Fruit fly (Drosophila melanogaster) whole organism, embryonic: ENCODE results near the gene E23.

ENCODE experiments used
- Atf6 ChIP-seq: fragments of 200-800 bp; sonication (Bioruptor generic); IDR thresholded peaks from 2 replicates; pipeline ENCODE4 v1.3.6; 2022; ENCODE audit warnings: missing biosample characterization, missing genetic modification characterization
- Awh ChIP-seq: fragments of 200-800 bp; sonication (Bioruptor generic); IDR thresholded peaks from 2 replicates; pipeline ENCODE4, ENCODE4 v1.3.6; 2022; ENCODE audit warnings: missing biosample characterization, missing genetic modification characterization
- CG10979 ChIP-seq: fragments of 200-800 bp; sonication (Bioruptor generic); optimal IDR thresholded peaks from 2 replicates; lab custom pipeline; 2018; ENCODE audit warnings: missing biosample characterization, mild to moderate bottlenecking, missing genetic modification characterization, moderate library complexity
- CG11504 ChIP-seq: fragments of 200-800 bp; sonication (Bioruptor generic); optimal IDR thresholded peaks from 3 replicates; lab custom pipeline; 2019; ENCODE audit warnings: missing biosample characterization, mild to moderate bottlenecking, missing genetic modification characterization, moderate library complexity
- CG12155 ChIP-seq: fragments of 200-800 bp; sonication (Bioruptor generic); optimal IDR thresholded peaks from 3 replicates; lab custom pipeline; 2016; ENCODE audit warnings: missing biosample characterization, missing genetic modification characterization
- CG12299 ChIP-seq: fragments of 200-800 bp; sonication (Bioruptor generic); optimal IDR thresholded peaks from 2 replicates; lab custom pipeline; 2018; ENCODE audit warnings: missing biosample characterization, mild to moderate bottlenecking, missing genetic modification characterization
- CG15269 ChIP-seq: fragments of 200-800 bp; sonication (Bioruptor generic); optimal IDR thresholded peaks from 2 replicates; lab custom pipeline; 2018; ENCODE audit warnings: missing biosample characterization, mild to moderate bottlenecking, missing genetic modification characterization, moderate library complexity
- CG15696 ChIP-seq: fragments of 200-800 bp; sonication (Bioruptor generic); optimal IDR thresholded peaks from 2 replicates; lab custom pipeline; 2019; ENCODE audit warnings: missing biosample characterization, mild to moderate bottlenecking, missing genetic modification characterization, moderate library complexity
- CG16779 ChIP-seq: fragments of 200-800 bp; sonication (Bioruptor generic); IDR thresholded peaks from 2 replicates; pipeline ENCODE4 v1.3.6; 2022; ENCODE audit warnings: missing biosample characterization, missing genetic modification characterization
- CG16813 ChIP-seq: fragments of 200-800 bp; sonication (Bioruptor generic); IDR thresholded peaks from 3 replicates; pipeline ENCODE4 v1.3.6; 2022; ENCODE audit warnings: missing biosample characterization, missing genetic modification characterization; ENCODE audit not compliant: partially characterized antibody
- CG17359 ChIP-seq: fragments of 200-800 bp; sonication (Bioruptor generic); optimal IDR thresholded peaks from 3 replicates; lab custom pipeline; 2018; ENCODE audit warnings: missing biosample characterization, mild to moderate bottlenecking, missing genetic modification characterization, moderate library complexity
- CG1832 ChIP-seq: fragments of 200-800 bp; sonication (Bioruptor generic); optimal IDR thresholded peaks from 2 replicates; lab custom pipeline; 2017; ENCODE audit warnings: missing biosample characterization, mild to moderate bottlenecking, missing genetic modification characterization, inconsistent platforms
- CG2199 ChIP-seq: fragments of 200-800 bp; sonication (Bioruptor generic); IDR thresholded peaks from 3 replicates; pipeline ENCODE4 v1.3.6; 2022; ENCODE audit warnings: missing biosample characterization, missing genetic modification characterization
- CG2202 ChIP-seq: fragments of 200-800 bp; sonication (Bioruptor generic); optimal IDR thresholded peaks from 2 replicates; lab custom pipeline; 2018; ENCODE audit warnings: missing biosample characterization, mild to moderate bottlenecking, missing genetic modification characterization
- CG2712 ChIP-seq: fragments of 200-800 bp; optimal IDR thresholded peaks from 3 replicates; lab custom pipeline; 2019; ENCODE audit warnings: missing biosample characterization, mild to moderate bottlenecking, missing genetic modification characterization, moderate library complexity
- CG30431 ChIP-seq: fragments of 200-800 bp; sonication (Bioruptor generic); optimal IDR thresholded peaks from 2 replicates; lab custom pipeline; 2017; ENCODE audit warnings: missing biosample characterization, missing genetic modification characterization
- CG3065 ChIP-seq: fragments of 200-800 bp; sonication (Bioruptor generic); optimal IDR thresholded peaks from 2 replicates; lab custom pipeline; 2016; ENCODE audit warnings: missing biosample characterization, missing genetic modification characterization
- CG4820 ChIP-seq: fragments of 200-800 bp; sonication (Bioruptor generic); optimal IDR thresholded peaks from 3 replicates; lab custom pipeline; 2016; ENCODE audit warnings: missing biosample characterization, missing genetic modification characterization
- CG4854 ChIP-seq: fragments of 200-800 bp; sonication (Bioruptor generic); optimal IDR thresholded peaks from 2 replicates; lab custom pipeline; 2016; ENCODE audit warnings: missing biosample characterization, missing genetic modification characterization, inconsistent platforms
- CG7556 ChIP-seq: fragments of 200-800 bp; sonication (Bioruptor generic); optimal IDR thresholded peaks from 2 replicates; lab custom pipeline; 2017; ENCODE audit warnings: missing biosample characterization, mild to moderate bottlenecking, missing genetic modification characterization
- CG7839 ChIP-seq: fragments of 200-800 bp; sonication (Bioruptor generic); optimal IDR thresholded peaks from 3 replicates; lab custom pipeline; 2018; ENCODE audit warnings: missing biosample characterization, mild to moderate bottlenecking, missing genetic modification characterization, moderate library complexity
- CG9437 ChIP-seq: fragments of 200-800 bp; sonication (Bioruptor generic); optimal IDR thresholded peaks from 2 replicates; lab custom pipeline; 2018; ENCODE audit warnings: missing biosample characterization, mild to moderate bottlenecking, missing genetic modification characterization
- CTCF ChIP-seq: fragments of 200-800 bp; sonication (Bioruptor generic); optimal IDR thresholded peaks from 2 replicates; lab custom pipeline; 2017; ENCODE audit warnings: missing biosample characterization, mild to moderate bottlenecking, missing genetic modification characterization, moderate library complexity
- E2f2 ChIP-seq: fragments of 200-800 bp; sonication (Bioruptor generic); IDR thresholded peaks from 2 replicates; pipeline ENCODE4 v1.3.6; 2022; ENCODE audit warnings: missing biosample characterization, missing genetic modification characterization
- Elba2 ChIP-seq: fragments of 200-800 bp; sonication (Bioruptor generic); optimal IDR thresholded peaks from 3 replicates; lab custom pipeline; 2016; ENCODE audit warnings: missing biosample characterization, missing genetic modification characterization
- Fer2 ChIP-seq: fragments of 200-800 bp; sonication (Bioruptor generic); optimal IDR thresholded peaks from 2 replicates; lab custom pipeline; 2018; ENCODE audit warnings: missing biosample characterization, mild to moderate bottlenecking, missing genetic modification characterization, moderate library complexity
- HLH3B ChIP-seq: fragments of 200-800 bp; sonication (Bioruptor generic); IDR thresholded peaks from 2 replicates; pipeline ENCODE4 v1.3.6; 2022; ENCODE audit warnings: missing biosample characterization, missing genetic modification characterization
- NC2α ChIP-seq: fragments of 200-800 bp; sonication (Bioruptor generic); optimal IDR thresholded peaks from 2 replicates; lab custom pipeline; 2016; ENCODE audit warnings: missing biosample characterization, missing genetic modification characterization
- Nf-YB ChIP-seq: fragments of 200-800 bp; sonication (Bioruptor generic); optimal IDR thresholded peaks from 3 replicates; lab custom pipeline; 2019; ENCODE audit warnings: missing biosample characterization, mild to moderate bottlenecking, missing genetic modification characterization, moderate library complexity
- Oli ChIP-seq: fragments of 200-800 bp; sonication (Bioruptor generic); optimal IDR thresholded peaks from 2 replicates; lab custom pipeline; 2018; ENCODE audit warnings: missing biosample characterization, mild to moderate bottlenecking, missing genetic modification characterization, moderate library complexity
- Poxn ChIP-seq: fragments of 200-800 bp; sonication (Bioruptor generic); IDR thresholded peaks from 2 replicates; pipeline ENCODE4 v1.3.6; 2022; ENCODE audit warnings: missing biosample characterization, missing genetic modification characterization
- Stat92E ChIP-seq, 3 experiments: fragments of >200 bp in 2 of 3; fragments of 200-800 bp in 1 of 3; sonication (Bioruptor generic) in 1 of 3; optimal IDR thresholded peaks; 2 replicates each; lab custom pipeline; 2017 to 2019; ENCODE audit warnings: missing biosample characterization in 3 of 3, missing genetic modification characterization in 3 of 3, mild to moderate bottlenecking in 1 of 3, moderate library complexity in 1 of 3
- Usf ChIP-seq: fragments of 200-800 bp; sonication (Bioruptor generic); optimal IDR thresholded peaks from 2 replicates; lab custom pipeline; 2017; ENCODE audit warnings: missing genotype, missing biosample characterization, missing genetic modification characterization
- bowl ChIP-seq: fragments of 200-800 bp; sonication (Bioruptor generic); IDR thresholded peaks from 2 replicates; pipeline ENCODE4 v1.3.6; 2022; ENCODE audit warnings: missing biosample characterization, missing genetic modification characterization
- btn ChIP-seq: fragments of 200-800 bp; sonication (Bioruptor generic); optimal IDR thresholded peaks from 2 replicates; lab custom pipeline; 2016; ENCODE audit warnings: missing biosample characterization, missing genetic modification characterization
- chn ChIP-seq: fragments of 200-800 bp; sonication (Bioruptor generic); optimal IDR thresholded peaks from 2 replicates; lab custom pipeline; 2016; ENCODE audit warnings: missing biosample characterization, missing genetic modification characterization
- dan ChIP-seq: fragments of 200-800 bp; sonication (Bioruptor generic); IDR thresholded peaks from 2 replicates; pipeline ENCODE4 v1.3.6; 2022; ENCODE audit warnings: missing biosample characterization, missing genetic modification characterization
- dpn ChIP-seq, 2 experiments: fragments of 200-800 bp; sonication (Bioruptor generic); optimal IDR thresholded peaks; 3 replicates each; lab custom pipeline; 2016; ENCODE audit warnings: missing biosample characterization in 2 of 2, missing genetic modification characterization in 2 of 2
- dysf ChIP-seq: fragments of 200-800 bp; sonication (Bioruptor generic); IDR thresholded peaks from 3 replicates; pipeline ENCODE4 v1.3.6; 2022; ENCODE audit warnings: missing biosample characterization, missing genetic modification characterization
- en ChIP-seq: fragments of 200-800 bp; sonication (Bioruptor generic); optimal IDR thresholded peaks from 2 replicates; lab custom pipeline; 2016; ENCODE audit warnings: missing biosample characterization, missing genetic modification characterization
- grau ChIP-seq: fragments of 200-800 bp; optimal IDR thresholded peaks from 3 replicates; lab custom pipeline; 2019; ENCODE audit warnings: missing biosample characterization, mild to moderate bottlenecking, missing genetic modification characterization, moderate library complexity
- insv ChIP-seq, 2 experiments: fragments of 200-800 bp; sonication (Bioruptor generic); optimal IDR thresholded peaks; 3 replicates each; lab custom pipeline; 2016 to 2018; ENCODE audit warnings: missing biosample characterization in 2 of 2, missing genetic modification characterization in 2 of 2
- kah ChIP-seq: fragments of 200-800 bp; sonication (Bioruptor generic); optimal IDR thresholded peaks from 2 replicates; lab custom pipeline; 2018; ENCODE audit warnings: missing biosample characterization, mild to moderate bottlenecking, missing genetic modification characterization
- kay ChIP-seq: fragments of 200-800 bp; sonication (Bioruptor generic); optimal IDR thresholded peaks from 2 replicates; lab custom pipeline; 2016; ENCODE audit warnings: missing biosample characterization, missing genetic modification characterization
- lov ChIP-seq, 2 experiments: fragments of 200-800 bp in 1 of 2; fragments of >200 bp in 1 of 2; sonication (Bioruptor generic) in 1 of 2; IDR thresholded peaks in 1 of 2; optimal IDR thresholded peaks in 1 of 2; 2 replicates in 1 of 2; 3 replicates in 1 of 2; pipeline versions ENCODE4 v1.3.6 to Lab custom; 2017 to 2022; ENCODE audit warnings: missing biosample characterization in 1 of 2, missing genetic modification characterization in 1 of 2
- mld ChIP-seq: fragments of 200-800 bp; sonication (Bioruptor generic); IDR thresholded peaks from 3 replicates; pipeline ENCODE4 v1.3.6; 2022; ENCODE audit warnings: missing biosample characterization, missing genetic modification characterization; ENCODE audit not compliant: partially characterized antibody
- onecut ChIP-seq: fragments of 200-800 bp; sonication (Bioruptor generic); IDR thresholded peaks from 2 replicates; pipeline ENCODE4 v1.3.6; 2022; ENCODE audit warnings: missing biosample characterization, missing genetic modification characterization
- pho ChIP-seq: fragments of 200-800 bp; sonication (Bioruptor generic); optimal IDR thresholded peaks from 2 replicates; lab custom pipeline; 2016; ENCODE audit warnings: missing biosample characterization, missing genetic modification characterization
- row ChIP-seq: fragments of 200-800 bp; sonication (Bioruptor generic); IDR thresholded peaks from 3 replicates; pipeline ENCODE4 v1.3.6; 2022; ENCODE audit warnings: missing biosample characterization, missing genetic modification characterization
- run ChIP-seq: fragments of 200-800 bp; sonication (Bioruptor generic); optimal IDR thresholded peaks from 3 replicates; lab custom pipeline; 2018; ENCODE audit warnings: missing biosample characterization, mild to moderate bottlenecking, missing genetic modification characterization
- sqz ChIP-seq: fragments of 200-800 bp; sonication (Bioruptor generic); optimal IDR thresholded peaks from 3 replicates; lab custom pipeline; 2018; ENCODE audit warnings: missing biosample characterization, mild to moderate bottlenecking, missing genetic modification characterization

E23 gene

dm6 chr2L:3372483-3372929, 17.9 kb upstream of the E23 start:
- no peak for TF ChIP-seq CG12299 (tag; lab: Kevin White, UChicago)
- TF ChIP-seq CG2202 (tag; lab: Kevin White, UChicago) = no peak
- TF ChIP-seq HLH3B (GFP tag; lab: Robert Waterston, UW) = no peak
- TF ChIP-seq Usf (GFP tag; lab: Kevin White, UChicago) = no peak
- peak; percentile 5 for TF ChIP-seq btn
- TF ChIP-seq CG15696 (tag; lab: Kevin White, UChicago) = no peak
- no peak for TF ChIP-seq sqz (GFP tag; lab: Kevin White, UChicago)
- no peak for TF ChIP-seq Awh (GFP tag; lab: Robert Waterston, UW)
- no peak for TF ChIP-seq CG1832 (GFP tag; lab: Kevin White, UChicago)
- TF ChIP-seq kay = no peak
- TF ChIP-seq CG4820 (GFP tag; lab: Kevin White, UChicago) = no peak
- no peak for TF ChIP-seq dpn (GFP tag; optimal IDR thresholded peaks at IDR 0.05; lab: Kevin White, UChicago)
- no peak for TF ChIP-seq chn (GFP tag; lab: Kevin White, UChicago)
- peak; percentile 40; the same call in 2 of the 3 replicates for TF ChIP-seq row (GFP tag; lab: Robert Waterston, UW)
- no peak for TF ChIP-seq CG30431 (GFP tag; lab: Kevin White, UChicago)
- peak; percentile 65 for TF ChIP-seq CG3065
- TF ChIP-seq onecut = no peak
- TF ChIP-seq CG7839 (tag; lab: Kevin White, UChicago) = peak; percentile 27
- TF ChIP-seq CG11504 (tag; lab: Kevin White, UChicago) = peak; percentile 37
- TF ChIP-seq CG12155 (GFP tag; lab: Kevin White, UChicago) = no peak
- no peak for TF ChIP-seq kah
- peak; percentile 29 for TF ChIP-seq CTCF (GFP tag; lab: Kevin White, UChicago)
- TF ChIP-seq run (tag; lab: Kevin White, UChicago) = no peak
- no peak for TF ChIP-seq Poxn (GFP tag; lab: Robert Waterston, UW)
- peak; percentile 47 for TF ChIP-seq CG16813 (GFP tag; lab: Robert Waterston, UW)
- TF ChIP-seq Elba2 (GFP tag; lab: Kevin White, UChicago) = peak; percentile 62
- TF ChIP-seq Nf-YB = no peak
- no peak for TF ChIP-seq CG16779
- no peak for TF ChIP-seq Stat92E (GFP tag; optimal IDR thresholded peaks at IDR 0.05; lab: Kevin White, UChicago)
- TF ChIP-seq CG4854 (GFP tag; lab: Kevin White, UChicago) = no peak
- no peak for TF ChIP-seq NC2α
- no peak for TF ChIP-seq dan
- peak; percentile 65 to 94 for TF ChIP-seq insv (GFP tag; optimal IDR thresholded peaks at IDR 0.05; lab: Kevin White, UChicago)
- no peak for TF ChIP-seq grau (tag; lab: Kevin White, UChicago)
- no peak for TF ChIP-seq mld (GFP tag; lab: Robert Waterston, UW)
- TF ChIP-seq en = no peak
- no peak for TF ChIP-seq CG9437
- TF ChIP-seq bowl (GFP tag; lab: Robert Waterston, UW) = no peak
- peak; percentile 21 for TF ChIP-seq CG2712 (tag; lab: Kevin White, UChicago)
- peak; percentile 3 for TF ChIP-seq pho
- TF ChIP-seq CG17359 (tag; lab: Kevin White, UChicago) = peak; percentile 6
- peak; percentile 10; the same call in 1 of the 2 replicates for TF ChIP-seq E2f2
- no peak for TF ChIP-seq dysf (GFP tag; lab: Robert Waterston, UW)
- TF ChIP-seq CG2199 = no peak; the same call in 2 of the 3 replicates
- TF ChIP-seq CG7556 (GFP tag; lab: Kevin White, UChicago) = no peak
- TF ChIP-seq lov (optimal IDR thresholded peaks at IDR 0.05; lab: Kevin White, UChicago) = no peak
- TF ChIP-seq lov (GFP tag; IDR thresholded peaks at IDR 0.05; lab: Robert Waterston, UW) = 0 out of 3 replicates have a peak, but pooled peaks have one; percentile 5
- 0 out of 2 replicates have a peak, but pooled peaks have one; percentile 13 for TF ChIP-seq Atf6 (GFP tag; lab: Robert Waterston, UW)
- peak; percentile 13 for TF ChIP-seq Oli (tag; lab: Kevin White, UChicago)
- TF ChIP-seq CG10979 = peak; percentile 23
- TF ChIP-seq CG15269 (tag; lab: Kevin White, UChicago) = peak; percentile 25
- no peak for TF ChIP-seq Fer2 (tag; lab: Kevin White, UChicago)
